Fruit fly (Drosophila melanogaster): Measurements from ENCODE around the gene SNCF.

DNA sequence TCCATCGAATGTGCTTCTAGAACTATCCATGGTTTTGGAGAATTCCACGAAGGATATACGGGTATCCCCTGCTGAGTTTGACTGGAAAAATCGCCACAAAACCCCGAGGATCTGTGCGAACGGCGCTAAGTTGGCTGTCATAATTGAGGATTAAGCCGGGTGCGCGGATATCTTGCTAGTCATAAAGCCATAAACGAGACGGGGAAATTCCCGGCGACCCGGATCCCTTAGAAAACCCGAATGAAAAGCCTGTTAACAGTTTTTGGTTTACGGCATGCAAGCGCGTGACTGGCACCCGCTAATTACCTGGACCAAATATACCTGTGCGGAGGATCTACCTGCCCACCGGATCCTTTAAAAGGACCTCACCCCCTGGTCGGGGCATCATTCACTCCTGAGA, at the start of gene SNCF:
- TF ChIP-seq fd85E (GFP tag; optimal IDR thresholded peaks at IDR 0.05) (no peak), CG6854 (GFP tag; optimal IDR thresholded peaks at IDR 0.05) (no peak), net (GFP tag; optimal IDR thresholded peaks at IDR 0.05) (no peak), Sox14 (GFP tag; optimal IDR thresholded peaks at IDR 0.05) (no peak), CG4318 (GFP tag; optimal IDR thresholded peaks at IDR 0.05) (no peak), Sox102F (GFP tag; optimal IDR thresholded peaks at IDR 0.05) (no peak)
